Fruit fly (Drosophila melanogaster) whole organism, embryonic: Measurements from ENCODE around the gene CG12723.

Experiments used
- CG10321 ChIP-seq: fragments of 200-800 bp; sonication (Bioruptor generic); IDR thresholded peaks from 2 replicates; pipeline ENCODE4 v1.3.6; 2022; ENCODE audit warnings: missing biosample characterization, missing genetic modification characterization
- CG10366 ChIP-seq: fragments of 200-800 bp; sonication (Bioruptor generic); IDR thresholded peaks from 2 replicates; pipeline ENCODE4 v1.3.6; 2022; ENCODE audit warnings: missing biosample characterization, missing genetic modification characterization
- CG11696 ChIP-seq: fragments of 200-800 bp; sonication (Bioruptor generic); IDR thresholded peaks from 2 replicates; pipeline ENCODE4 v1.3.6; 2022; ENCODE audit warnings: missing biosample characterization, missing genetic modification characterization
- CG12769 ChIP-seq: fragments of 200-800 bp; sonication (Bioruptor generic); optimal IDR thresholded peaks from 2 replicates; lab custom pipeline; 2019; ENCODE audit warnings: missing biosample characterization, mild to moderate bottlenecking, missing genetic modification characterization, moderate library complexity
- CG14441 ChIP-seq: fragments of 200-800 bp; sonication (Bioruptor generic); IDR thresholded peaks from 2 replicates; pipeline ENCODE4 v1.3.6; 2022; ENCODE audit warnings: missing biosample characterization, missing genetic modification characterization
- CG15011 ChIP-seq: fragments of 200-800 bp; sonication (Bioruptor generic); optimal IDR thresholded peaks from 3 replicates; lab custom pipeline; 2018; ENCODE audit warnings: missing biosample characterization, mild to moderate bottlenecking, missing genetic modification characterization
- CG15696 ChIP-seq: fragments of 200-800 bp; sonication (Bioruptor generic); optimal IDR thresholded peaks from 2 replicates; lab custom pipeline; 2019; ENCODE audit warnings: missing biosample characterization, mild to moderate bottlenecking, missing genetic modification characterization, moderate library complexity
- CG1603 ChIP-seq: fragments of 200-800 bp; sonication (Bioruptor generic); optimal IDR thresholded peaks from 2 replicates; lab custom pipeline; 2019; ENCODE audit warnings: missing biosample characterization, mild to moderate bottlenecking, missing genetic modification characterization, moderate library complexity
- CG16863 ChIP-seq: fragments of 200-800 bp; sonication (Bioruptor generic); optimal IDR thresholded peaks from 3 replicates; lab custom pipeline; 2016; ENCODE audit warnings: missing biosample characterization, missing genetic modification characterization
- CG17361 ChIP-seq: fragments of 200-800 bp; sonication (Bioruptor generic); IDR thresholded peaks from 3 replicates; pipeline ENCODE4 v1.3.6; 2022; ENCODE audit warnings: missing biosample characterization, missing genetic modification characterization
- CG17802 ChIP-seq: fragments of 200-800 bp; sonication (Bioruptor generic); optimal IDR thresholded peaks from 2 replicates; lab custom pipeline; 2018; ENCODE audit warnings: missing biosample characterization, mild to moderate bottlenecking, missing genetic modification characterization, moderate library complexity
- CG18476 ChIP-seq: fragments of 200-800 bp; sonication (Bioruptor generic); optimal IDR thresholded peaks from 2 replicates; lab custom pipeline; 2016; ENCODE audit warnings: missing biosample characterization, mild to moderate bottlenecking, missing genetic modification characterization
- CG18764 ChIP-seq: fragments of 200-800 bp; sonication (Bioruptor generic); optimal IDR thresholded peaks from 3 replicates; lab custom pipeline; 2016; ENCODE audit warnings: missing biosample characterization, missing genetic modification characterization
- CG2116 ChIP-seq: fragments of 200-800 bp; sonication (Bioruptor generic); optimal IDR thresholded peaks from 3 replicates; lab custom pipeline; 2018; ENCODE audit warnings: missing biosample characterization, mild to moderate bottlenecking, missing genetic modification characterization
- CG2875 ChIP-seq: fragments of 200-800 bp; sonication (Bioruptor generic); optimal IDR thresholded peaks from 2 replicates; lab custom pipeline; 2017; ENCODE audit warnings: missing biosample characterization, mild to moderate bottlenecking, missing genetic modification characterization, missing genetic modification reagents
- CG3065 ChIP-seq: fragments of 200-800 bp; sonication (Bioruptor generic); optimal IDR thresholded peaks from 2 replicates; lab custom pipeline; 2016; ENCODE audit warnings: missing biosample characterization, missing genetic modification characterization
- CG31224 ChIP-seq: fragments of 200-800 bp; sonication (Bioruptor generic); IDR thresholded peaks from 2 replicates; pipeline ENCODE4 v1.3.6; 2022; ENCODE audit warnings: missing biosample characterization, missing genetic modification characterization
- CG3838 ChIP-seq: fragments of 200-800 bp; sonication (Bioruptor generic); optimal IDR thresholded peaks from 3 replicates; lab custom pipeline; 2016; ENCODE audit warnings: missing biosample characterization, missing genetic modification characterization
- CG42726 ChIP-seq: fragments of 200-800 bp; sonication (Bioruptor generic); IDR thresholded peaks from 2 replicates; pipeline ENCODE4 v1.3.6; 2022; ENCODE audit warnings: missing biosample characterization, missing genetic modification characterization; ENCODE audit not compliant: partially characterized antibody
- CG4730 ChIP-seq: fragments of 200-800 bp; sonication (Bioruptor generic); IDR thresholded peaks from 2 replicates; pipeline ENCODE4 v1.3.6; 2022; ENCODE audit warnings: missing biosample characterization, missing genetic modification characterization
- CG6689 ChIP-seq: fragments of 200-800 bp; sonication (Bioruptor generic); IDR thresholded peaks from 2 replicates; pipeline ENCODE4 v1.3.6; 2022; ENCODE audit warnings: missing biosample characterization, missing genetic modification characterization
- CG7745 ChIP-seq: fragments of 200-800 bp; sonication (Bioruptor generic); optimal IDR thresholded peaks from 2 replicates; lab custom pipeline; 2018; ENCODE audit warnings: missing biosample characterization, mild to moderate bottlenecking, missing genetic modification characterization, moderate library complexity
- CG7786 ChIP-seq: fragments of 200-800 bp; sonication (Bioruptor generic); optimal IDR thresholded peaks from 2 replicates; lab custom pipeline; 2016; ENCODE audit warnings: missing biosample characterization, missing genetic modification characterization
- CG8089 ChIP-seq: fragments of 200-800 bp; sonication (Bioruptor generic); optimal IDR thresholded peaks from 3 replicates; lab custom pipeline; 2016; ENCODE audit warnings: missing biosample characterization, missing genetic modification characterization
- CG8924 ChIP-seq: fragments of 200-800 bp; optimal IDR thresholded peaks from 3 replicates; lab custom pipeline; 2019; ENCODE audit warnings: missing biosample characterization, mild to moderate bottlenecking, missing genetic modification characterization, moderate library complexity
- CG9817 ChIP-seq: fragments of 200-800 bp; sonication (Bioruptor generic); optimal IDR thresholded peaks from 2 replicates; lab custom pipeline; 2018; ENCODE audit warnings: missing biosample characterization, mild to moderate bottlenecking, missing genetic modification characterization, moderate library complexity
- CG9876 ChIP-seq: fragments of 200-800 bp; sonication (Bioruptor generic); optimal IDR thresholded peaks from 2 replicates; lab custom pipeline; 2016; ENCODE audit warnings: missing biosample characterization, missing genetic modification characterization
- Lhr ChIP-seq: fragments of 200-800 bp; sonication (Bioruptor generic); optimal IDR thresholded peaks from 3 replicates; lab custom pipeline; 2017; ENCODE audit warnings: mild to moderate bottlenecking, missing biosample characterization, missing genetic modification reagents, missing genetic modification characterization
- Mad ChIP-seq: fragments of 200-800 bp; sonication (Bioruptor generic); optimal IDR thresholded peaks from 2 replicates; lab custom pipeline; 2016; ENCODE audit warnings: missing biosample characterization, missing genetic modification characterization
- Ssrp ChIP-seq: fragments of 200-800 bp; sonication (Bioruptor generic); optimal IDR thresholded peaks from 2 replicates; lab custom pipeline; 2018; ENCODE audit warnings: missing biosample characterization, mild to moderate bottlenecking, missing genetic modification characterization, moderate library complexity
- abd-A ChIP-seq: fragments of 200-800 bp; sonication (Bioruptor generic); optimal IDR thresholded peaks from 3 replicates; lab custom pipeline; 2019; ENCODE audit warnings: missing biosample characterization, mild to moderate bottlenecking, missing genetic modification characterization, moderate library complexity
- ase ChIP-seq: fragments of 200-800 bp; sonication (Bioruptor generic); IDR thresholded peaks from 3 replicates; pipeline ENCODE4 v1.3.6; 2022; ENCODE audit warnings: missing biosample characterization, missing genetic modification characterization
- ci ChIP-seq: fragments of 200-800 bp; sonication (Bioruptor generic); IDR thresholded peaks from 3 replicates; pipeline ENCODE4 v1.3.6; 2022; ENCODE audit warnings: missing biosample characterization, missing genetic modification characterization
- crc ChIP-seq: fragments of 200-800 bp; sonication (Bioruptor generic); optimal IDR thresholded peaks from 2 replicates; lab custom pipeline; 2016; ENCODE audit warnings: missing biosample characterization, missing genetic modification characterization
- dimm ChIP-seq: fragments of 200-800 bp; sonication (Bioruptor generic); IDR thresholded peaks from 2 replicates; pipeline ENCODE4 v1.3.6; 2022; ENCODE audit warnings: missing biosample characterization, missing genetic modification characterization
- dpn ChIP-seq, 2 experiments: fragments of 200-800 bp; sonication (Bioruptor generic); optimal IDR thresholded peaks; 3 replicates each; lab custom pipeline; 2016; ENCODE audit warnings: missing biosample characterization in 2 of 2, missing genetic modification characterization in 2 of 2
- fd96Cb ChIP-seq: fragments of 200-800 bp; sonication (Bioruptor generic); optimal IDR thresholded peaks from 2 replicates; lab custom pipeline; 2018; ENCODE audit warnings: missing biosample characterization, mild to moderate bottlenecking, missing genetic modification characterization, moderate library complexity
- hb ChIP-seq: fragments of 200-800 bp; sonication (Bioruptor generic); IDR thresholded peaks from 3 replicates; pipeline ENCODE4 v1.3.6; 2022; ENCODE audit warnings: missing biosample characterization, missing genetic modification characterization; ENCODE audit not compliant: partially characterized antibody
- her ChIP-seq: fragments of 200-800 bp; sonication (Bioruptor generic); optimal IDR thresholded peaks from 2 replicates; lab custom pipeline; 2016; ENCODE audit warnings: missing biosample characterization, missing genetic modification characterization
- lmd ChIP-seq: fragments of 200-800 bp; sonication (Bioruptor generic); IDR thresholded peaks from 2 replicates; pipeline ENCODE4 v1.3.6; 2022; ENCODE audit warnings: missing biosample characterization, missing genetic modification characterization
- mam ChIP-seq: fragments of 200-800 bp; sonication (Bioruptor generic); optimal IDR thresholded peaks from 3 replicates; lab custom pipeline; 2016; ENCODE audit warnings: missing biosample characterization, missing genetic modification characterization
- nerfin-2 ChIP-seq: fragments of 200-800 bp; sonication (Bioruptor generic); IDR thresholded peaks from 2 replicates; pipeline ENCODE4 v1.3.6; 2022; ENCODE audit warnings: missing biosample characterization, missing genetic modification characterization; ENCODE audit not compliant: partially characterized antibody
- org-1 ChIP-seq: fragments of 200-800 bp; sonication (Bioruptor generic); optimal IDR thresholded peaks from 2 replicates; lab custom pipeline; 2017; ENCODE audit warnings: missing biosample characterization, missing genetic modification characterization
- prd ChIP-seq, 3 experiments: fragments of >200 bp in 2 of 3; fragments of 200-800 bp in 1 of 3; sonication (Bioruptor generic) in 1 of 3; optimal IDR thresholded peaks in 2 of 3; IDR thresholded peaks in 1 of 3; 2 replicates in 2 of 3; 3 replicates in 1 of 3; pipeline versions ENCODE4 v1.3.6 to Lab custom; 2017 to 2022; ENCODE audit warnings: missing biosample characterization in 1 of 3, missing genetic modification characterization in 1 of 3
- ro ChIP-seq: fragments of 200-800 bp; sonication (Bioruptor generic); IDR thresholded peaks from 2 replicates; pipeline ENCODE4 v1.3.6; 2022; ENCODE audit warnings: missing biosample characterization, missing genetic modification characterization
- scrt ChIP-seq: fragments of 200-800 bp; sonication (Bioruptor generic); optimal IDR thresholded peaks from 2 replicates; lab custom pipeline; 2018; ENCODE audit warnings: missing biosample characterization, mild to moderate bottlenecking, missing genetic modification characterization, moderate library complexity
- stc ChIP-seq: fragments of 200-800 bp; sonication (Bioruptor generic); IDR thresholded peaks from 2 replicates; pipeline ENCODE4 v1.3.6; 2022; ENCODE audit warnings: missing biosample characterization, missing genetic modification characterization
- sug ChIP-seq: fragments of 200-800 bp; optimal IDR thresholded peaks from 2 replicates; lab custom pipeline; 2019; ENCODE audit warnings: missing biosample characterization, mild to moderate bottlenecking, missing genetic modification characterization, moderate library complexity
- zen ChIP-seq: fragments of 200-800 bp; sonication (Bioruptor generic); optimal IDR thresholded peaks from 3 replicates; lab custom pipeline; 2018; ENCODE audit warnings: missing biosample characterization, mild to moderate bottlenecking, missing genetic modification characterization, moderate library complexity

Gene CG12723

DNA sequence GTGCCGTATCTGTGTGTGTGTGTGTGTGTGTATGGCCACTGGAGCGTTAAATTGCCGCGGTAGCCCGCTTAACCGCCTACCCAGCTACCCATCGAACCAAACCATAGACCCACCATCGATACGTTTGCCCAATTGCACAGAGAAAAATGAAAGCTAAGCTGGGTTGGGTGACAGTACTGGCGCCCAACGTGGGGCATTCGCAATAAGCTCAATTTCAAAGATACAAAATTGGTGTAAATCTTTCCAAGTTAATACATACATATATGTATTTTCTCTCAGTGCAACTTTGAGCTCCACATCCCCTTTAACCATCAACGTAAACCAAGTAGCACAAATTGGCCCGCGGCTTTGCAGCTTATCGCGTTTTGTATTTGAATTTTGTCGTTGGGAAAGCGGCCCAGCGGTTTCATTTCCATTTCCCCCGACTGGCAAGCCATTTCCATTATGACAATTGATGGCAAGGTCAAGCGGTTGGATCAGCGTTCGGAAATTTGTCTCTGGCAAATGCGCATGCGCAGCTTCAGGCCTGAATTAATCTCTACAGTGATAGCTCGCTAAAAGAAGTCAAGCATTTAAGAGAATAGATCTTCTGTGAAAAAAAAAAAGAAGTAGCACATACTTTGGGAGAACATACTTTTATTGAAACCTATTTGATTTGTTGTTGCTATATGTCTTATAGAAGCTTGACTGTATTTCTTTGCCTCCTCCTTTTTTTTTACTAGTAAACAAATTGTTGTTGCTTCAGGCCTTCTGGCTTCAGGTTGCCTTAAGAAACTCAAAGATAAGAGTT lies 40.9 kb upstream of the CG12723 start (continued):
- TF ChIP-seq CG15696, result no peak
- no peak for TF ChIP-seq CG3065
- no peak for TF ChIP-seq CG7745
- TF ChIP-seq Lhr (GFP tag; lab: Kevin White, UChicago), result peak; percentile 17
- no peak for TF ChIP-seq Mad (GFP tag; lab: Kevin White, UChicago)
- TF ChIP-seq ase (GFP tag; lab: Robert Waterston, UW), result peak; percentile 83
- peak; percentile 59 for TF ChIP-seq CG2875
- TF ChIP-seq CG17802 (tag; lab: Kevin White, UChicago), result peak; percentile 52
- TF ChIP-seq CG12769, result peak; percentile 88
- TF ChIP-seq CG2116 (GFP tag; lab: Kevin White, UChicago), result peak; percentile 14
- TF ChIP-seq CG9817, result peak; percentile 43
- TF ChIP-seq CG3838 (GFP tag; lab: Kevin White, UChicago), result no peak
- TF ChIP-seq fd96Cb, result peak; percentile 64
- TF ChIP-seq CG14441 (GFP tag; lab: Robert Waterston, UW), result peak; percentile 90
- TF ChIP-seq nerfin-2 (GFP tag; lab: Robert Waterston, UW), result no peak
- TF ChIP-seq CG17361 (GFP tag; lab: Robert Waterston, UW), result peak; percentile 88
- no peak for TF ChIP-seq CG9876 (GFP tag; lab: Kevin White, UChicago)
- TF ChIP-seq dpn (GFP tag; optimal IDR thresholded peaks at IDR 0.05; lab: Kevin White, UChicago), result peak; percentile 69
- peak; percentile 46 for TF ChIP-seq mam (GFP tag; lab: Kevin White, UChicago)
- TF ChIP-seq sug, result peak; percentile 0
- TF ChIP-seq stc, result peak; percentile 81
- TF ChIP-seq crc (GFP tag; lab: Kevin White, UChicago), result peak; percentile 44
- TF ChIP-seq Ssrp (tag; lab: Kevin White, UChicago), result peak; percentile 51
- no peak for TF ChIP-seq hb (GFP tag; lab: Robert Waterston, UW)
- TF ChIP-seq CG6689 (GFP tag; lab: Robert Waterston, UW), result peak; percentile 68
- 0 out of 2 replicates have a peak, but pooled peaks have one; percentile 36 for TF ChIP-seq ro
- peak; percentile 30 for TF ChIP-seq CG18476 (GFP tag; lab: Kevin White, UChicago)
- TF ChIP-seq scrt (GFP tag; lab: Kevin White, UChicago), result peak; percentile 51
- TF ChIP-seq CG8089 (GFP tag; lab: Kevin White, UChicago), result peak; percentile 62
- peak; percentile 75 for TF ChIP-seq CG8924 (tag; lab: Kevin White, UChicago)
- peak; percentile 13 for TF ChIP-seq abd-A
- peak; percentile 54 for TF ChIP-seq CG31224 (GFP tag; lab: Robert Waterston, UW)
- TF ChIP-seq CG18764, result peak; percentile 7
- peak; percentile 78 for TF ChIP-seq lmd
- TF ChIP-seq ci, result peak; percentile 91
- TF ChIP-seq org-1 (GFP tag; lab: Kevin White, UChicago), result peak; percentile 75
- peak; percentile 59 for TF ChIP-seq CG11696
- peak; percentile 74 for TF ChIP-seq dimm
- peak; percentile 71 for TF ChIP-seq CG7786 (GFP tag; lab: Kevin White, UChicago)
- TF ChIP-seq CG10366 (GFP tag; lab: Robert Waterston, UW), result peak; percentile 86
- TF ChIP-seq CG4730 (GFP tag; lab: Robert Waterston, UW), result peak; percentile 78
- peak; percentile 93 for TF ChIP-seq CG1603 (tag; lab: Kevin White, UChicago)
- TF ChIP-seq her (GFP tag; lab: Kevin White, UChicago), result peak; percentile 59
- peak; percentile 52 for TF ChIP-seq CG15011 (GFP tag; lab: Kevin White, UChicago)
- TF ChIP-seq CG42726 (GFP tag; lab: Robert Waterston, UW), result no peak
- TF ChIP-seq prd (optimal IDR thresholded peaks at IDR 0.05; lab: Kevin White, UChicago), result no peak
- TF ChIP-seq prd (GFP tag; IDR thresholded peaks at IDR 0.05; lab: Robert Waterston, UW), result peak; percentile 83
- peak; percentile 34; the same call in 1 of the 2 replicates for TF ChIP-seq CG10321 (GFP tag; lab: Robert Waterston, UW)
- peak; percentile 67 for TF ChIP-seq CG16863 (GFP tag; lab: Kevin White, UChicago)
- TF ChIP-seq zen (tag; lab: Kevin White, UChicago), result no peak
